Worm (Caenorhabditis elegans): ENCODE results near the gene Y57G11C.1142.

DNA sequence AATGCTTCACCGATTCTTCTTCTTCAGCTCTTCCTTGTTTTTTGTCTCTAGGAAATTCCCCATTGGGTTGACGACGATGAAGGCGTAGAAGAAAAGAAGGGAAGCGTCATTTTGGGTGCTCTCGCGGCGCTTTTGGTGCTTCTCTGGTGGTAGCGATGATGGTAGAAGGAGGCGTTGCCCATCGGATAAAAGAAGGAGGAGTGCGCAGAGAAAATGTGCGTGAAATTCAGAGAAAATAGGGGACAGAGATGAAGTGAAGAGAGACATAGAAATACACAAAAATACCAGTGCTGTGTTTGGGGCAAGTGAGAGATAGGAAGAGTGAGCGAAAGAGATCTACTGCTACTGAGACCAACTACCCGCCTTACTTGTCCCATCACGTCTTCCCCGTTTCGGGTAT, 4.5 kb downstream of the Y57G11C.1142 start, which contains the start of gene oig-5:
- TF ChIP-seq W03F9.2 (tag; optimal IDR thresholded peaks at IDR 0.05) (no peak), him-1 (tag; optimal IDR thresholded peaks at IDR 0.05) (no peak), dao-5 (tag; optimal IDR thresholded peaks at IDR 0.05) (no peak)
